Fruit fly (Drosophila melanogaster) whole organism, embryonic: ENCODE measurements around the gene Jhbp7.

Source experiments
- Antp ChIP-seq: fragments of 200-800 bp; sonication (Bioruptor generic); optimal IDR thresholded peaks from 3 replicates; lab custom pipeline; 2016; ENCODE audit warnings: missing biosample characterization, missing genetic modification characterization
- Atf-2 ChIP-seq: fragments of 200-800 bp; sonication (Bioruptor generic); optimal IDR thresholded peaks from 2 replicates; lab custom pipeline; 2016; ENCODE audit warnings: missing biosample characterization, missing genetic modification characterization
- CG10267 ChIP-seq: fragments of 200-800 bp; sonication (Bioruptor generic); optimal IDR thresholded peaks from 2 replicates; lab custom pipeline; 2018; ENCODE audit warnings: missing biosample characterization, mild to moderate bottlenecking, missing genetic modification characterization, moderate library complexity
- CG10274 ChIP-seq: fragments of 200-800 bp; sonication (Bioruptor generic); optimal IDR thresholded peaks from 3 replicates; lab custom pipeline; 2017; ENCODE audit warnings: missing biosample characterization, mild to moderate bottlenecking, missing genetic modification characterization
- CG10366 ChIP-seq: fragments of 200-800 bp; sonication (Bioruptor generic); IDR thresholded peaks from 2 replicates; pipeline ENCODE4 v1.3.6; 2022; ENCODE audit warnings: missing biosample characterization, missing genetic modification characterization
- CG10654 ChIP-seq: fragments of 200-800 bp; sonication (Bioruptor generic); optimal IDR thresholded peaks from 2 replicates; lab custom pipeline; 2016; ENCODE audit warnings: missing biosample characterization, missing genetic modification characterization
- CG11696 ChIP-seq: fragments of 200-800 bp; sonication (Bioruptor generic); IDR thresholded peaks from 2 replicates; pipeline ENCODE4 v1.3.6; 2022; ENCODE audit warnings: missing biosample characterization, missing genetic modification characterization
- CG13123 ChIP-seq: fragments of 200-800 bp; sonication (Bioruptor generic); optimal IDR thresholded peaks from 2 replicates; lab custom pipeline; 2016; ENCODE audit warnings: missing biosample characterization, missing genetic modification characterization
- CG13287 ChIP-seq: fragments of 200-800 bp; sonication (Bioruptor generic); IDR thresholded peaks from 2 replicates; pipeline ENCODE4 v1.3.6; 2022; ENCODE audit warnings: missing biosample characterization, missing genetic modification characterization; ENCODE audit not compliant: partially characterized antibody
- CG13424 ChIP-seq: fragments of 200-800 bp; sonication (Bioruptor generic); optimal IDR thresholded peaks from 2 replicates; lab custom pipeline; 2019; ENCODE audit warnings: missing biosample characterization, mild to moderate bottlenecking, missing genetic modification characterization, moderate library complexity
- CG13624 ChIP-seq: fragments of 200-800 bp; sonication (Bioruptor generic); optimal IDR thresholded peaks from 2 replicates; lab custom pipeline; 2016; ENCODE audit warnings: missing biosample characterization, missing genetic modification characterization
- CG13894 ChIP-seq: fragments of 200-800 bp; sonication (Bioruptor generic); optimal IDR thresholded peaks from 3 replicates; lab custom pipeline; 2018; ENCODE audit warnings: missing biosample characterization, mild to moderate bottlenecking, missing genetic modification characterization, moderate library complexity
- CG15269 ChIP-seq: fragments of 200-800 bp; sonication (Bioruptor generic); optimal IDR thresholded peaks from 2 replicates; lab custom pipeline; 2018; ENCODE audit warnings: missing biosample characterization, mild to moderate bottlenecking, missing genetic modification characterization, moderate library complexity
- CG1603 ChIP-seq: fragments of 200-800 bp; sonication (Bioruptor generic); optimal IDR thresholded peaks from 2 replicates; lab custom pipeline; 2019; ENCODE audit warnings: missing biosample characterization, mild to moderate bottlenecking, missing genetic modification characterization, moderate library complexity
- CG17361 ChIP-seq: fragments of 200-800 bp; sonication (Bioruptor generic); IDR thresholded peaks from 3 replicates; pipeline ENCODE4 v1.3.6; 2022; ENCODE audit warnings: missing biosample characterization, missing genetic modification characterization
- CG17912 ChIP-seq: fragments of 200-800 bp; sonication (Bioruptor generic); optimal IDR thresholded peaks from 2 replicates; lab custom pipeline; 2018; ENCODE audit warnings: missing biosample characterization, mild to moderate bottlenecking, missing genetic modification characterization
- CG2889 ChIP-seq: fragments of 200-800 bp; sonication (Bioruptor generic); IDR thresholded peaks from 3 replicates; pipeline ENCODE4 v1.3.6; 2022; ENCODE audit warnings: missing biosample characterization, missing genetic modification characterization
- CG31224 ChIP-seq: fragments of 200-800 bp; sonication (Bioruptor generic); IDR thresholded peaks from 2 replicates; pipeline ENCODE4 v1.3.6; 2022; ENCODE audit warnings: missing biosample characterization, missing genetic modification characterization
- CG33213 ChIP-seq: fragments of 200-800 bp; sonication (Bioruptor generic); optimal IDR thresholded peaks from 3 replicates; lab custom pipeline; 2016; ENCODE audit warnings: missing biosample characterization, missing genetic modification characterization
- CG43689 ChIP-seq: fragments of 200-800 bp; sonication (Bioruptor generic); IDR thresholded peaks from 2 replicates; pipeline ENCODE4 v1.3.6; 2022; ENCODE audit warnings: missing biosample characterization, missing genetic modification characterization
- CG4424 ChIP-seq: fragments of 200-800 bp; sonication (Bioruptor generic); optimal IDR thresholded peaks from 3 replicates; lab custom pipeline; 2016; ENCODE audit warnings: missing biosample characterization, missing genetic modification characterization
- CG6175 ChIP-seq: fragments of 200-800 bp; sonication (Bioruptor generic); IDR thresholded peaks from 3 replicates; pipeline ENCODE4 v1.3.6; 2022; ENCODE audit warnings: missing biosample characterization, missing genetic modification characterization
- CG9609 ChIP-seq: fragments of 200-800 bp; sonication (Bioruptor generic); optimal IDR thresholded peaks from 3 replicates; lab custom pipeline; 2016; ENCODE audit warnings: missing biosample characterization, missing genetic modification characterization
- CG9797 ChIP-seq: fragments of 200-800 bp; sonication (Bioruptor generic); optimal IDR thresholded peaks from 3 replicates; lab custom pipeline; 2018; ENCODE audit warnings: missing biosample characterization, mild to moderate bottlenecking, missing genetic modification characterization
- CrebB ChIP-seq: fragments of 200-800 bp; sonication (Bioruptor generic); optimal IDR thresholded peaks from 3 replicates; lab custom pipeline; 2018; ENCODE audit warnings: missing biosample characterization, mild to moderate bottlenecking, missing genetic modification characterization
- Dref ChIP-seq: fragments of 200-800 bp; sonication (Bioruptor generic); IDR thresholded peaks from 2 replicates; pipeline ENCODE4 v1.3.6; 2022; ENCODE audit warnings: missing biosample characterization, missing genetic modification characterization
- HLH3B ChIP-seq: fragments of 200-800 bp; sonication (Bioruptor generic); IDR thresholded peaks from 2 replicates; pipeline ENCODE4 v1.3.6; 2022; ENCODE audit warnings: missing biosample characterization, missing genetic modification characterization
- Hsf ChIP-seq: fragments of 200-800 bp; sonication (Bioruptor generic); optimal IDR thresholded peaks from 3 replicates; lab custom pipeline; 2016; ENCODE audit warnings: missing biosample characterization, missing genetic modification characterization
- MESR4 ChIP-seq: fragments of 200-800 bp; sonication (Bioruptor generic); optimal IDR thresholded peaks from 2 replicates; lab custom pipeline; 2018; ENCODE audit warnings: missing biosample characterization, mild to moderate bottlenecking, missing genetic modification characterization, moderate library complexity
- Med ChIP-seq: fragments of 200-800 bp; sonication (Bioruptor generic); peaks from one replicate; lab custom pipeline; 2016; ENCODE audit warnings: missing biosample characterization, missing genetic modification characterization, mild to moderate bottlenecking, inconsistent platforms, moderate library complexity
- Myb ChIP-seq: fragments of 200-800 bp; sonication (Bioruptor generic); optimal IDR thresholded peaks from 2 replicates; lab custom pipeline; 2016; ENCODE audit warnings: missing biosample characterization, missing genetic modification characterization
- Nf-YB ChIP-seq: fragments of 200-800 bp; sonication (Bioruptor generic); optimal IDR thresholded peaks from 3 replicates; lab custom pipeline; 2019; ENCODE audit warnings: missing biosample characterization, mild to moderate bottlenecking, missing genetic modification characterization, moderate library complexity
- Opbp ChIP-seq: fragments of 200-800 bp; sonication (Bioruptor generic); IDR thresholded peaks from 3 replicates; pipeline ENCODE4 v1.3.6; 2022; ENCODE audit warnings: missing biosample characterization, missing genetic modification characterization; ENCODE audit not compliant: partially characterized antibody
- Side ChIP-seq: fragments of 200-800 bp; sonication (Bioruptor generic); optimal IDR thresholded peaks from 2 replicates; lab custom pipeline; 2016; ENCODE audit warnings: missing biosample characterization, missing genetic modification characterization
- Spps ChIP-seq: fragments of 200-800 bp; sonication (Bioruptor generic); optimal IDR thresholded peaks from 2 replicates; lab custom pipeline; 2018; ENCODE audit warnings: missing biosample characterization, mild to moderate bottlenecking, missing genetic modification characterization
- Tbp ChIP-seq: fragments of >200 bp; optimal IDR thresholded peaks from 2 replicates; lab custom pipeline; 2018; ENCODE audit warnings: missing biosample characterization, missing genetic modification characterization
- ab ChIP-seq: fragments of 200-800 bp; sonication (Bioruptor generic); optimal IDR thresholded peaks from 2 replicates; lab custom pipeline; 2016; ENCODE audit warnings: missing biosample characterization, missing genetic modification characterization
- amos ChIP-seq: fragments of 200-800 bp; sonication (Bioruptor generic); IDR thresholded peaks from 2 replicates; pipeline ENCODE4 v1.3.6; 2022; ENCODE audit warnings: missing biosample characterization, missing genetic modification characterization; ENCODE audit not compliant: partially characterized antibody
- cato ChIP-seq: fragments of 200-800 bp; sonication (Bioruptor generic); optimal IDR thresholded peaks from 2 replicates; lab custom pipeline; 2016; ENCODE audit warnings: missing biosample characterization, missing genetic modification characterization, borderline replicate concordance
- dysf ChIP-seq: fragments of 200-800 bp; sonication (Bioruptor generic); IDR thresholded peaks from 3 replicates; pipeline ENCODE4 v1.3.6; 2022; ENCODE audit warnings: missing biosample characterization, missing genetic modification characterization
- ems ChIP-seq: fragments of 200-800 bp; sonication (Bioruptor generic); optimal IDR thresholded peaks from 3 replicates; lab custom pipeline; 2016; ENCODE audit warnings: missing biosample characterization, missing genetic modification characterization
- ewg ChIP-seq: fragments of 200-800 bp; sonication (Bioruptor generic); optimal IDR thresholded peaks from 3 replicates; lab custom pipeline; 2017; ENCODE audit warnings: mild to moderate bottlenecking, missing biosample characterization, missing genetic modification reagents, missing genetic modification characterization
- fru ChIP-seq: fragments of >200 bp; optimal IDR thresholded peaks from 2 replicates; lab custom pipeline; 2017
- h ChIP-seq: fragments of >200 bp; optimal IDR thresholded peaks from 2 replicates; lab custom pipeline; 2017
- inv ChIP-seq: fragments of 200-800 bp; sonication (Bioruptor generic); IDR thresholded peaks from 2 replicates; pipeline ENCODE4 v1.3.6; 2022; ENCODE audit warnings: missing biosample characterization, missing genetic modification characterization; ENCODE audit not compliant: partially characterized antibody
- jigr1 ChIP-seq: fragments of 200-800 bp; sonication (Bioruptor generic); IDR thresholded peaks from 3 replicates; pipeline ENCODE4 v1.3.6; 2022; ENCODE audit warnings: missing biosample characterization, missing genetic modification characterization
- ken ChIP-seq: fragments of 200-800 bp; sonication (Bioruptor generic); IDR thresholded peaks from 3 replicates; pipeline ENCODE4 v1.3.6; 2022; ENCODE audit warnings: missing biosample characterization, missing genetic modification characterization
- mirr ChIP-seq: fragments of 200-800 bp; sonication (Bioruptor generic); optimal IDR thresholded peaks from 3 replicates; lab custom pipeline; 2018; ENCODE audit warnings: missing biosample characterization, mild to moderate bottlenecking, missing genetic modification characterization
- peb ChIP-seq: fragments of 200-800 bp; sonication (Bioruptor generic); IDR thresholded peaks from 2 replicates; pipeline ENCODE4 v1.3.6; 2022; ENCODE audit warnings: missing biosample characterization, missing genetic modification characterization
- pzg ChIP-seq: fragments of 200-800 bp; sonication (Bioruptor generic); optimal IDR thresholded peaks from 3 replicates; lab custom pipeline; 2018; ENCODE audit warnings: missing biosample characterization, mild to moderate bottlenecking, missing genetic modification characterization, moderate library complexity
- sug ChIP-seq: fragments of 200-800 bp; optimal IDR thresholded peaks from 2 replicates; lab custom pipeline; 2019; ENCODE audit warnings: missing biosample characterization, mild to moderate bottlenecking, missing genetic modification characterization, moderate library complexity
- vnd ChIP-seq: fragments of 200-800 bp; sonication (Bioruptor generic); IDR thresholded peaks from 3 replicates; pipeline ENCODE4 v1.3.6; 2022; ENCODE audit warnings: missing biosample characterization, missing genetic modification characterization; ENCODE audit not compliant: partially characterized antibody
- wdn ChIP-seq: fragments of 200-800 bp; sonication (Bioruptor generic); IDR thresholded peaks from 2 replicates; pipeline ENCODE4 v1.3.6; 2022; ENCODE audit warnings: missing biosample characterization, missing genetic modification characterization

Gene Jhbp7

DNA sequence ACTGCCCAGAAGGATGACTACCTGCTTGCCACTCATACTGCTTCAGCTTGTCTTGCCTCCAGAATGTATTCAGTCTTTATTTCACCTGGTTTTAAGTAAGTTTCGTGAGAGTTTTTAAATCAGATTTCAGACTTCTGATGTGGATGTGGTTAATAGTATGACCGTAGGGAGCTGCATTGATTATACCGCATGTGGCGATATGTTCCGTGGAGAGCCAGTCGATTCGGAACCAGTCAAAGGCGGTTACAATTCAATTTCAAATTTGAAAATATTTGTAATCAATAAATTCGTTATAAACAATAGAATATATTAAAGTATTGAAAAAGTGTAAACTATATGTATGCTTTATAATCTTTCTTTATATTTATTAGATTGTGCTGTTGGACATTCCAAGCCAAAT, 2.1 kb upstream of the Jhbp7 start, which contains the start of gene Sil1 (continued):
- TF ChIP-seq Tbp (GFP tag; lab: Kevin White, UChicago) (no peak), CG33213 (GFP tag; lab: Kevin White, UChicago) (no peak), Myb (GFP tag; lab: Kevin White, UChicago) (peak; percentile 93), Antp (GFP tag; lab: Kevin White, UChicago) (no peak), CG43689 (GFP tag; lab: Robert Waterston, UW) (no peak), wdn (GFP tag; lab: Robert Waterston, UW) (no peak), HLH3B (GFP tag; lab: Robert Waterston, UW) (no peak), CG15269 (tag; lab: Kevin White, UChicago) (no peak), CG13287 (GFP tag; lab: Robert Waterston, UW) (peak; percentile 9; the same call in 1 of the 2 replicates), ken (no peak), Spps (tag; lab: Kevin White, UChicago) (no peak), CG13424 (tag; lab: Kevin White, UChicago) (no peak), CG4424 (GFP tag; lab: Kevin White, UChicago) (no peak), CG11696 (GFP tag; lab: Robert Waterston, UW) (no peak), cato (GFP tag; lab: Kevin White, UChicago) (no peak), dysf (GFP tag; lab: Robert Waterston, UW) (no peak), mirr (GFP tag; lab: Kevin White, UChicago) (no peak), CG17361 (GFP tag; lab: Robert Waterston, UW) (no peak), CG10274 (GFP tag; lab: Kevin White, UChicago) (no peak), CG2889 (GFP tag; lab: Robert Waterston, UW) (no peak), CG1603 (tag; lab: Kevin White, UChicago) (peak; percentile 67), CG9609 (GFP tag; lab: Kevin White, UChicago) (no peak), CrebB (tag; lab: Kevin White, UChicago) (no peak), MESR4 (peak; percentile 50), Med (GFP tag; lab: Kevin White, UChicago) (peak; percentile 27), h (lab: Kevin White, UChicago) (no peak), CG13624 (GFP tag; lab: Kevin White, UChicago) (no peak), pzg (GFP tag; lab: Kevin White, UChicago) (peak; percentile 66), CG10654 (GFP tag; lab: Kevin White, UChicago) (no peak), jigr1 (GFP tag; lab: Robert Waterston, UW) (no peak), Hsf (no peak), CG10366 (GFP tag; lab: Robert Waterston, UW) (no peak), amos (peak; percentile 33; the same call in 1 of the 2 replicates), Dref (peak; percentile 22; the same call in 1 of the 2 replicates), CG10267 (tag; lab: Kevin White, UChicago) (peak; percentile 21), vnd (GFP tag; lab: Robert Waterston, UW) (no peak), CG6175 (no peak), ewg (GFP tag; lab: Kevin White, UChicago) (no peak), inv (GFP tag; lab: Robert Waterston, UW) (no peak), peb (GFP tag; lab: Robert Waterston, UW) (no peak), CG13123 (GFP tag; lab: Kevin White, UChicago) (no peak), Opbp (no peak), Atf-2 (GFP tag; lab: Kevin White, UChicago) (no peak), CG31224 (no peak), sug (tag; lab: Kevin White, UChicago) (no peak), CG9797 (peak; percentile 75), Side (GFP tag; lab: Kevin White, UChicago) (no peak), Nf-YB (GFP tag; lab: Kevin White, UChicago) (no peak), CG17912 (GFP tag; lab: Kevin White, UChicago) (no peak), ems (GFP tag; lab: Kevin White, UChicago) (no peak), ab (GFP tag; lab: Kevin White, UChicago) (no peak), CG13894 (tag; lab: Kevin White, UChicago) (no peak), fru (no peak)
